Worm (Caenorhabditis elegans): ENCODE data around the gene der-2.

The der-2 gene

ce11 chrIII:7210486-7210885, 12.4 kb downstream of the der-2 start:
- TF ChIP-seq mcd-1 (GFP tag; IDR thresholded peaks at IDR 0.05), result 0 out of 2 replicates have a peak, but pooled peaks have one; percentile 6
- no peak for TF ChIP-seq F57C9.4 (tag; optimal IDR thresholded peaks at IDR 0.05)
- peak; percentile 42; the same call in 1 of the 2 replicates for TF ChIP-seq madf-3 (GFP tag; IDR thresholded peaks at IDR 0.05)

ce11 chrIII:7209721-7210120, 13.2 kb downstream of the der-2 start, which contains the start of gene R151.2:
Gene R151.2 (plus strand): TSS chrIII:7209967.
- TF ChIP-seq egl-18 (GFP tag; IDR thresholded peaks at IDR 0.05) (no peak), nfyb-1 (GFP tag; IDR thresholded peaks at IDR 0.05) (0 out of 2 replicates have a peak, but pooled peaks have one; percentile 47), ekl-4 (GFP tag; IDR thresholded peaks at IDR 0.05) (peak; percentile 45; the same call in 1 of the 2 replicates), snpc-4 (GFP tag; optimal IDR thresholded peaks at IDR 0.05) (no peak), snpc-4 (tag; optimal IDR thresholded peaks at IDR 0.05) (peak in 1 of 4 experiments; percentile 3), tbx-9 (tag; optimal IDR thresholded peaks at IDR 0.05; ENCODE audit: borderline replicate concordance) (no peak), nhr-80 (tag; optimal IDR thresholded peaks at IDR 0.05) (no peak), K12H6.12 (tag; optimal IDR thresholded peaks at IDR 0.05) (no peak), madf-6 (GFP tag; IDR thresholded peaks at IDR 0.05) (0 out of 2 replicates have a peak, but pooled peaks have one; percentile 28), ztf-26 (tag; optimal IDR thresholded peaks at IDR 0.05) (no peak), zfh-2 (GFP tag; conservative IDR thresholded peaks at IDR 0.05) (no peak), ets-4 (GFP tag; optimal IDR thresholded peaks at IDR 0.05) (no peak), ztf-3 (GFP tag; optimal IDR thresholded peaks at IDR 0.05) (no peak), ceh-91 (GFP tag; IDR thresholded peaks at IDR 0.05) (no peak), attf-6 (GFP tag; IDR thresholded peaks at IDR 0.05) (peak; percentile 60), Y56A3A.18 (GFP tag; IDR thresholded peaks at IDR 0.05) (no peak), ceh-100 (GFP tag; IDR thresholded peaks at IDR 0.05) (peak; percentile 24; the same call in 1 of the 2 replicates), hmg-1.2 (GFP tag; IDR thresholded peaks at IDR 0.05) (peak; percentile 24; the same call in 1 of the 2 replicates), cebp-2 (GFP tag; IDR thresholded peaks at IDR 0.05) (no peak), aptf-2 (GFP tag; conservative IDR thresholded peaks at IDR 0.05) (no peak), fkh-3 (tag; optimal IDR thresholded peaks at IDR 0.05) (no peak), lir-1 (GFP tag; conservative IDR thresholded peaks at IDR 0.05) (no peak), F49E8.2 (tag; optimal IDR thresholded peaks at IDR 0.05; ENCODE audit: insufficient read depth) (peak; percentile 57), tlf-1 (GFP tag; optimal IDR thresholded peaks at IDR 0.05) (peak; percentile 36), ceh-40 (GFP tag; IDR thresholded peaks at IDR 0.05) (no peak), F33H1.4 (GFP tag; IDR thresholded peaks at IDR 0.05) (peak; percentile 38), zim-3 (tag; optimal IDR thresholded peaks at IDR 0.05) (no peak), lin-26 (GFP tag; IDR thresholded peaks at IDR 0.05) (0 out of 2 replicates have a peak, but pooled peaks have one; percentile 39), lin-54 (GFP tag; optimal IDR thresholded peaks at IDR 0.05) (peak; percentile 53), ama-1 (optimal IDR thresholded peaks at IDR 0.05) (no peak), ama-1 (GFP tag; optimal IDR thresholded peaks at IDR 0.05) (peak in 1 of 2 experiments; percentile 61), lsl-1 (GFP tag; optimal IDR thresholded peaks at IDR 0.05) (peak; percentile 42), rec-8 (tag; optimal IDR thresholded peaks at IDR 0.05) (peak in 1 of 2 experiments; percentile 4), hrde-1 (tag; optimal IDR thresholded peaks at IDR 0.05; ENCODE audit: borderline replicate concordance) (peak; percentile 77), Y53G8AR.9 (GFP tag; conservative IDR thresholded peaks at IDR 0.05) (0 out of 2 replicates have a peak, but pooled peaks have one; percentile 26), ceh-58 (GFP tag; IDR thresholded peaks at IDR 0.05) (no peak), dox-1 (GFP tag; IDR thresholded peaks at IDR 0.05) (0 out of 2 replicates have a peak, but pooled peaks have one; percentile 12), ztf-22 (GFP tag; optimal IDR thresholded peaks at IDR 0.05) (no peak), athp-1 (tag; optimal IDR thresholded peaks at IDR 0.05) (peak; percentile 12), egl-44 (GFP tag; IDR thresholded peaks at IDR 0.05) (0 out of 2 replicates have a peak, but pooled peaks have one; percentile 35), snpc-3.4 (tag; optimal IDR thresholded peaks at IDR 0.05) (peak; percentile 37), D2030.7 (GFP tag; IDR thresholded peaks at IDR 0.05) (no peak), ZK185.1 (tag; optimal IDR thresholded peaks at IDR 0.05; ENCODE audit: poor library complexity, severe bottlenecking) (no peak), B0261.1 (tag; optimal IDR thresholded peaks at IDR 0.05) (no peak)
